Fruit fly (Drosophila melanogaster) whole organism, prepupa: ENCODE results near the gene cerv.

Source experiments
- Blimp-1 ChIP-seq: fragments of 200-800 bp; sonication (Bioruptor generic); optimal IDR thresholded peaks from 3 replicates; lab custom pipeline; 2017; ENCODE audit warnings: missing biosample characterization, missing genetic modification characterization, mild to moderate bottlenecking, moderate library complexity, missing genetic modification reagents
- CG10631 ChIP-seq: fragments of 200-800 bp; sonication (Bioruptor generic); optimal IDR thresholded peaks from 2 replicates; lab custom pipeline; 2016; ENCODE audit warnings: missing biosample characterization, missing genetic modification characterization
- CG10669 ChIP-seq: fragments of 200-800 bp; sonication (Bioruptor generic); optimal IDR thresholded peaks from 3 replicates; lab custom pipeline; 2018; ENCODE audit warnings: missing biosample characterization, mild to moderate bottlenecking, missing genetic modification characterization, moderate library complexity
- CG11294 ChIP-seq: fragments of 200-800 bp; sonication (Bioruptor generic); IDR thresholded peaks from 2 replicates; pipeline ENCODE4 v1.3.6; 2022; ENCODE audit warnings: missing biosample characterization, missing genetic modification characterization
- CG11902 ChIP-seq: fragments of 200-800 bp; sonication (Bioruptor generic); optimal IDR thresholded peaks from 3 replicates; lab custom pipeline; 2016; ENCODE audit warnings: missing biosample characterization, missing genetic modification characterization
- CG15336 ChIP-seq: fragments of 200-800 bp; sonication (Bioruptor generic); IDR thresholded peaks from 2 replicates; pipeline ENCODE4 v1.3.6; 2022; ENCODE audit warnings: missing biosample characterization, missing genetic modification characterization
- CG1621 ChIP-seq: fragments of 200-800 bp; sonication (Bioruptor generic); optimal IDR thresholded peaks from 3 replicates; lab custom pipeline; 2018; ENCODE audit warnings: missing biosample characterization, mild to moderate bottlenecking, missing genetic modification characterization
- CG16779 ChIP-seq: fragments of 200-800 bp; sonication (Bioruptor generic); optimal IDR thresholded peaks from 3 replicates; lab custom pipeline; 2017; ENCODE audit warnings: missing biosample characterization, mild to moderate bottlenecking, missing genetic modification characterization
- CG3032 ChIP-seq: fragments of 200-800 bp; optimal IDR thresholded peaks from 2 replicates; lab custom pipeline; 2019; ENCODE audit warnings: missing biosample characterization, mild to moderate bottlenecking, missing genetic modification characterization, moderate library complexity
- CG34406 ChIP-seq: fragments of 200-800 bp; sonication (Bioruptor generic); optimal IDR thresholded peaks from 3 replicates; lab custom pipeline; 2016; ENCODE audit warnings: missing biosample characterization, missing genetic modification characterization
- CG6163 ChIP-seq: fragments of 200-800 bp; sonication (Bioruptor generic); IDR thresholded peaks from 3 replicates; pipeline ENCODE4 v1.3.6; 2022; ENCODE audit warnings: missing biosample characterization, missing genetic modification characterization
- CG6276 ChIP-seq: fragments of 200-800 bp; sonication (Bioruptor generic); optimal IDR thresholded peaks from 2 replicates; lab custom pipeline; 2017; ENCODE audit warnings: missing biosample characterization, mild to moderate bottlenecking, missing genetic modification characterization
- CG6792 ChIP-seq: fragments of 200-800 bp; sonication (Bioruptor generic); optimal IDR thresholded peaks from 3 replicates; lab custom pipeline; 2016; ENCODE audit warnings: missing biosample characterization, missing genetic modification characterization
- CG6854 ChIP-seq: fragments of 200-800 bp; sonication (Bioruptor generic); optimal IDR thresholded peaks from 2 replicates; lab custom pipeline; 2017; ENCODE audit warnings: missing biosample characterization, mild to moderate bottlenecking, missing genetic modification characterization
- CG7368 ChIP-seq: fragments of 200-800 bp; sonication (Bioruptor generic); optimal IDR thresholded peaks from 3 replicates; lab custom pipeline; 2016; ENCODE audit warnings: missing biosample characterization, missing genetic modification characterization
- CG8119 ChIP-seq: fragments of 200-800 bp; sonication (Bioruptor generic); IDR thresholded peaks from 3 replicates; pipeline ENCODE4 v1.3.6; 2022; ENCODE audit warnings: missing biosample characterization, missing genetic modification characterization
- CG8632 ChIP-seq: fragments of 200-800 bp; sonication (Bioruptor generic); optimal IDR thresholded peaks from 3 replicates; lab custom pipeline; 2016; ENCODE audit warnings: missing biosample characterization, missing genetic modification characterization
- CG9139 ChIP-seq: fragments of 200-800 bp; sonication (Bioruptor generic); optimal IDR thresholded peaks from 3 replicates; lab custom pipeline; 2017; ENCODE audit warnings: missing biosample characterization, mild to moderate bottlenecking, missing genetic modification characterization
- Eip75B ChIP-seq: fragments of 200-800 bp; sonication (Bioruptor generic); optimal IDR thresholded peaks from 3 replicates; lab custom pipeline; 2016; ENCODE audit warnings: missing biosample characterization, missing genetic modification characterization
- Eip78C ChIP-seq: fragments of 200-800 bp; sonication (Bioruptor generic); peaks from one replicate; lab custom pipeline; 2016; ENCODE audit warnings: missing biosample characterization, missing genetic modification characterization
- Eip93F ChIP-seq: fragments of 200-800 bp; sonication (Bioruptor generic); optimal IDR thresholded peaks from 2 replicates; lab custom pipeline; 2016; ENCODE audit warnings: missing biosample characterization, mild to moderate bottlenecking, missing genetic modification characterization
- Ets21C ChIP-seq: fragments of 200-800 bp; sonication (Bioruptor generic); optimal IDR thresholded peaks from 3 replicates; lab custom pipeline; 2016; ENCODE audit warnings: missing biosample characterization, missing genetic modification characterization
- Ets96B ChIP-seq: fragments of 200-800 bp; optimal IDR thresholded peaks from 2 replicates; lab custom pipeline; 2019; ENCODE audit warnings: missing biosample characterization, mild to moderate bottlenecking, missing genetic modification characterization, moderate library complexity
- Gug ChIP-seq: fragments of 200-800 bp; sonication (Bioruptor generic); IDR thresholded peaks from 2 replicates; pipeline ENCODE4 v1.3.6; 2022; ENCODE audit warnings: missing biosample characterization, missing genetic modification characterization
- Hr39 ChIP-seq: fragments of 200-800 bp; sonication (Bioruptor generic); optimal IDR thresholded peaks from 2 replicates; lab custom pipeline; 2016; ENCODE audit warnings: missing biosample characterization, missing genetic modification characterization
- Hr4 ChIP-seq: fragments of 200-800 bp; sonication (Bioruptor generic); optimal IDR thresholded peaks from 3 replicates; lab custom pipeline; 2016; ENCODE audit warnings: missing biosample characterization, missing genetic modification characterization
- Met ChIP-seq: fragments of 200-800 bp; sonication (Bioruptor generic); optimal IDR thresholded peaks from 3 replicates; lab custom pipeline; 2016; ENCODE audit warnings: missing biosample characterization, missing genetic modification characterization
- OdsH ChIP-seq: fragments of 200-800 bp; sonication (Bioruptor generic); optimal IDR thresholded peaks from 3 replicates; lab custom pipeline; 2016; ENCODE audit warnings: missing biosample characterization, missing genetic modification characterization
- Smox ChIP-seq: fragments of 200-800 bp; sonication (Bioruptor generic); optimal IDR thresholded peaks from 3 replicates; lab custom pipeline; 2016; ENCODE audit warnings: missing biosample characterization, missing genetic modification characterization
- Sox102F ChIP-seq: fragments of 200-800 bp; sonication (Bioruptor generic); optimal IDR thresholded peaks from 2 replicates; lab custom pipeline; 2016; ENCODE audit warnings: missing biosample characterization, mild to moderate bottlenecking, missing genetic modification characterization
- Sox14 ChIP-seq: fragments of 200-800 bp; sonication (Bioruptor generic); optimal IDR thresholded peaks from 3 replicates; lab custom pipeline; 2016; ENCODE audit warnings: missing biosample characterization, missing genetic modification characterization
- achi ChIP-seq: fragments of 200-800 bp; sonication (Bioruptor generic); optimal IDR thresholded peaks from 3 replicates; lab custom pipeline; 2016; ENCODE audit warnings: missing biosample characterization, missing genetic modification characterization
- cyc ChIP-seq: fragments of 200-800 bp; sonication (Bioruptor generic); optimal IDR thresholded peaks from 3 replicates; lab custom pipeline; 2016; ENCODE audit warnings: missing biosample characterization, missing genetic modification characterization
- dac ChIP-seq: fragments of 200-800 bp; sonication (Bioruptor generic); optimal IDR thresholded peaks from 2 replicates; lab custom pipeline; 2017; ENCODE audit warnings: missing biosample characterization, mild to moderate bottlenecking, missing genetic modification characterization
- dsx ChIP-seq: fragments of 200-800 bp; optimal IDR thresholded peaks from 3 replicates; lab custom pipeline; 2019; ENCODE audit warnings: missing biosample characterization, mild to moderate bottlenecking, missing genetic modification characterization, moderate library complexity; ENCODE audit not compliant: poor library complexity, severe bottlenecking
- eg ChIP-seq: fragments of 200-800 bp; sonication (Bioruptor generic); IDR thresholded peaks from 3 replicates; pipeline ENCODE4 v1.3.6; 2022; ENCODE audit warnings: missing biosample characterization, missing genetic modification characterization
- fd85E ChIP-seq: fragments of 200-800 bp; sonication (Bioruptor generic); optimal IDR thresholded peaks from 3 replicates; lab custom pipeline; 2016; ENCODE audit warnings: missing biosample characterization, missing genetic modification characterization
- fkh ChIP-seq: fragments of 200-800 bp; sonication (Bioruptor generic); optimal IDR thresholded peaks from 3 replicates; lab custom pipeline; 2017; ENCODE audit warnings: missing biosample characterization, mild to moderate bottlenecking, missing genetic modification characterization, moderate library complexity
- lz ChIP-seq: fragments of 200-800 bp; sonication (Bioruptor generic); optimal IDR thresholded peaks from 3 replicates; lab custom pipeline; 2016; ENCODE audit warnings: missing biosample characterization, missing genetic modification characterization
- net ChIP-seq: fragments of 200-800 bp; sonication (Bioruptor generic); optimal IDR thresholded peaks from 3 replicates; lab custom pipeline; 2016; ENCODE audit warnings: missing biosample characterization, missing genetic modification characterization
- pdm3 ChIP-seq: fragments of 200-800 bp; sonication (Bioruptor generic); optimal IDR thresholded peaks from 3 replicates; lab custom pipeline; 2016; ENCODE audit warnings: missing biosample characterization, missing genetic modification characterization
- salr ChIP-seq, 2 experiments: fragments of 200-800 bp; sonication (Bioruptor generic); optimal IDR thresholded peaks; 3 replicates each; lab custom pipeline; 2016 to 2018; ENCODE audit warnings: missing biosample characterization in 2 of 2, missing genetic modification characterization in 2 of 2, mild to moderate bottlenecking in 1 of 2
- spab ChIP-seq: fragments of 200-800 bp; sonication (Bioruptor generic); optimal IDR thresholded peaks from 2 replicates; lab custom pipeline; 2017; ENCODE audit warnings: missing biosample characterization, mild to moderate bottlenecking, missing genetic modification characterization, missing genetic modification reagents
- ss ChIP-seq, 2 experiments: fragments of 200-800 bp; sonication (Bioruptor generic); optimal IDR thresholded peaks; 2 replicates in 1 of 2; 3 replicates in 1 of 2; lab custom pipeline; 2017 to 2018; ENCODE audit warnings: mild to moderate bottlenecking in 2 of 2, missing biosample characterization in 2 of 2, missing genetic modification characterization in 2 of 2, moderate library complexity in 1 of 2
- svp ChIP-seq: fragments of 200-800 bp; sonication (Bioruptor generic); peaks from one replicate; lab custom pipeline; 2016; ENCODE audit warnings: missing biosample characterization, missing genetic modification characterization
- topi ChIP-seq: fragments of 200-800 bp; sonication (Bioruptor generic); optimal IDR thresholded peaks from 3 replicates; lab custom pipeline; 2016; ENCODE audit warnings: missing biosample characterization, missing genetic modification characterization
- vri ChIP-seq: fragments of 200-800 bp; sonication (Bioruptor generic); optimal IDR thresholded peaks from 3 replicates; lab custom pipeline; 2016; ENCODE audit warnings: missing biosample characterization, mild to moderate bottlenecking, missing genetic modification characterization

Gene cerv

DNA sequence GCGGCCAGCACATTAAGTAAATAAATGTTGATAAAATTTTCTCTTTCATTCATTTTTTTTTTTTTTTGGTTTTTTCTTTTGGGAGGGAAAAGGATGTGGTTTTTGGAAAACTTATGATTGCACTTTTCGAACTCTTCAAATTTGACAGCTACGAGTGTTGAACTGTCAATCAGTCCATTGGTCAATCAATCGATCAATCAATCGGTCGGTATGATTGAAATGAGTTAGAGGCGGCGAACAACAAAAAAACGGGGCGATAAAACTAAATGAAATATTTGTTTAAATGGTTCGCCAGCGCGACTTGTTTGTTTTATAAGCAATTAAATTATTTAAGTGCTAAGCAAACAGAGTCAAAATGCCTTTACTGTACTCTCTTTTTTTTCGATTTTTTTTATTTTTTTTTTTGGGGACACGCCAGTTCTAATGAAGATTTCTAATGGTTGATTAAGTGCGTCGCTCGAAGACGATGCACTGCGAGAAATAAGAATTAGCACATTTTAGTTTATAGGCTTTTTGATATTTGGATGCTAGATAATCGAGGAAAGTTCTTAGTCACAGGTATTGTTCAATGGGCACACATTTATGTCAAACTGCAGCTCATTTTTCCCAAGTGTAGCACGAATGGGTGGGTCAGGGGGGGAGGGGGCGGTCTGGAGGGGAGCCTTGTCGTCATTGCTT is 41.1 kb upstream of the cerv start (continued):
- TF ChIP-seq CG6792 (peak; percentile 31), CG16779 (tag; lab: Kevin White, UChicago) (no peak), CG10669 (GFP tag; lab: Kevin White, UChicago) (no peak), CG9139 (GFP tag; lab: Kevin White, UChicago) (no peak), OdsH (GFP tag; lab: Kevin White, UChicago) (peak; percentile 23), ss (GFP tag; optimal IDR thresholded peaks at IDR 0.05; lab: Kevin White, UChicago) (no peak), CG6163 (peak; percentile 62; the same call in 1 of the 3 replicates), salr (GFP tag; optimal IDR thresholded peaks at IDR 0.05; lab: Kevin White, UChicago) (no peak), Eip75B (GFP tag; lab: Kevin White, UChicago) (no peak), dac (GFP tag; lab: Kevin White, UChicago) (no peak), Gug (GFP tag; lab: Robert Waterston, UW) (peak; percentile 47; the same call in 1 of the 2 replicates), Met (GFP tag; lab: Kevin White, UChicago) (no peak), lz (GFP tag; lab: Kevin White, UChicago) (no peak), CG15336 (peak; percentile 38; the same call in 1 of the 2 replicates), Sox14 (GFP tag; lab: Kevin White, UChicago) (no peak), CG10631 (GFP tag; lab: Kevin White, UChicago) (no peak), CG3032 (tag; lab: Kevin White, UChicago) (no peak), CG6854 (no peak), CG8632 (GFP tag; lab: Kevin White, UChicago) (no peak), Hr39 (GFP tag; lab: Kevin White, UChicago) (peak; percentile 31), Hr4 (GFP tag; lab: Kevin White, UChicago) (peak; percentile 13), topi (GFP tag; lab: Kevin White, UChicago) (peak; percentile 8), spab (GFP tag; lab: Kevin White, UChicago) (no peak), pdm3 (peak; percentile 16), Eip78C (GFP tag; lab: Kevin White, UChicago) (peak; percentile 37), Ets96B (no peak), Smox (GFP tag; lab: Kevin White, UChicago) (no peak), CG6276 (no peak), dsx (GFP tag; lab: Kevin White, UChicago) (no peak)

DNA sequence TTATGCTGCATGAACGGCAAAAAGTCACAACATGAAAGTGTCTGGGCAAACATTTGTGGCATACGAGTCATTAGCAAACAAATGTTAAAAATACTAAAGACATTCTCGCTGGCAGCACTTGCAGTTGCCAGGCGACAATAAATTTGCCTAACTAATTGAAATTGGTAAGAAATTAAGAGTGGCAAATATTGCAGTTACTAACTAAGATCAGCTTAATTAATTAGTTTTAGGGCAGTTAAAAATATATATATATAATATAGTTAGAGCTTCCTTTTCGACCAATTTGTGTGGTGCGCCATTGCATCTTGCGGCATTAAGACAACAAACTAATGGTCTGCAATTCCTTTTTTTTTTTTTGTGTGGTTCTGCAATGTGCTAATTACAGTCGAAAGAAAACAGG is 39.9 kb upstream of the cerv start:
- TF ChIP-seq Ets21C (no peak), CG6854 (no peak), lz (GFP tag; lab: Kevin White, UChicago) (peak; percentile 17), CG34406 (GFP tag; lab: Kevin White, UChicago) (peak; percentile 19), CG8119 (GFP tag; lab: Robert Waterston, UW) (peak; percentile 82), fd85E (no peak), CG6792 (no peak), topi (GFP tag; lab: Kevin White, UChicago) (peak; percentile 20), svp (GFP tag; lab: Kevin White, UChicago) (peak; percentile 65), CG7368 (GFP tag; lab: Kevin White, UChicago) (no peak), CG3032 (tag; lab: Kevin White, UChicago) (no peak), net (peak; percentile 45), vri (GFP tag; lab: Kevin White, UChicago) (peak; percentile 2), Blimp-1 (GFP tag; lab: Kevin White, UChicago) (no peak), Met (GFP tag; lab: Kevin White, UChicago) (peak; percentile 52), CG10669 (GFP tag; lab: Kevin White, UChicago) (peak; percentile 6), cyc (GFP tag; lab: Kevin White, UChicago) (no peak), CG15336 (peak; percentile 80), Eip93F (no peak), Smox (GFP tag; lab: Kevin White, UChicago) (peak; percentile 35), achi (GFP tag; lab: Kevin White, UChicago) (peak; percentile 69), CG1621 (tag; lab: Kevin White, UChicago) (no peak), Sox14 (GFP tag; lab: Kevin White, UChicago) (peak; percentile 34), Sox102F (GFP tag; lab: Kevin White, UChicago) (peak; percentile 44), CG10631 (GFP tag; lab: Kevin White, UChicago) (peak; percentile 46), Eip75B (GFP tag; lab: Kevin White, UChicago) (peak; percentile 3), eg (GFP tag; lab: Robert Waterston, UW) (peak; percentile 88), CG8632 (GFP tag; lab: Kevin White, UChicago) (peak; percentile 26), CG11902 (GFP tag; lab: Kevin White, UChicago) (no peak), fkh (GFP tag; lab: Kevin White, UChicago) (no peak), CG11294 (GFP tag; lab: Robert Waterston, UW) (0 out of 2 replicates have a peak, but pooled peaks have one; percentile 35), Eip78C (GFP tag; lab: Kevin White, UChicago) (peak; percentile 79), Hr39 (GFP tag; lab: Kevin White, UChicago) (no peak)
